Worm (Caenorhabditis elegans): ENCODE measurements around the gene nlp-82.

ce11 chrII:9280048-9280772 lies 26.1 kb upstream of the nlp-82 start, which contains the start of gene gldi-3:
- TF ChIP-seq nhr-11 (tag; optimal IDR thresholded peaks at IDR 0.05), result no peak
- TF ChIP-seq nfya-1 (tag; optimal IDR thresholded peaks at IDR 0.05), result no peak
- TF ChIP-seq sox-2 (GFP tag; IDR thresholded peaks at IDR 0.05), result no peak
- no peak for TF ChIP-seq fkh-10 (GFP tag; optimal IDR thresholded peaks at IDR 0.05)
